Worm (Caenorhabditis elegans) whole organism, L4 larva: ENCODE measurements around the gene R11D1.7.

Experiments used
- D1046.2 ChIP-seq: fragments of 200-800 bp; sonication (Bioruptor generic); IDR thresholded peaks from 2 replicates; pipeline ENCODE4 v1.3.6; 2022; ENCODE audit warnings: missing genetic modification characterization, missing compliant biosample characterization
- Y48G9A.11 ChIP-seq: fragments of 200-800 bp; sonication (Bioruptor generic); IDR thresholded peaks from 2 replicates; pipeline ENCODE4 v1.3.6; 2022; ENCODE audit warnings: missing genetic modification reagents, missing genetic modification characterization, missing compliant biosample characterization
- Y75B8A.6 ChIP-seq: fragments of 200-800 bp; sonication (Bioruptor generic); IDR thresholded peaks from 2 replicates; pipeline ENCODE4 v1.3.6; 2022; ENCODE audit warnings: missing genetic modification reagents, missing genetic modification characterization, missing compliant biosample characterization
- ceh-44 ChIP-seq: fragments of 200-800 bp; sonication (Bioruptor generic); IDR thresholded peaks from 2 replicates; pipeline ENCODE4 v1.3.6; 2022; ENCODE audit warnings: missing genetic modification reagents, missing genetic modification characterization, missing compliant biosample characterization
- nhr-11 ChIP-seq: fragments of 150-350 bp; optimal IDR thresholded peaks from 2 replicates; lab custom pipeline; 2014; ENCODE audit warnings: missing biosample characterization, missing genetic modification characterization
- pha-4 ChIP-seq, 2 experiments: fragments of 150-350 bp in 1 of 2; fragments of 200-800 bp in 1 of 2; sonication (Bioruptor generic) in 1 of 2; IDR thresholded peaks in 1 of 2; optimal IDR thresholded peaks in 1 of 2; 2 replicates each; pipeline versions ENCODE4 v1.3.6 to Lab custom; 2014 to 2022; ENCODE audit warnings: missing genetic modification characterization in 2 of 2, missing genetic modification reagents in 2 of 2, missing biosample characterization in 1 of 2, missing compliant biosample characterization in 1 of 2
- tag-97 ChIP-seq: fragments of 200-800 bp; sonication (Bioruptor generic); IDR thresholded peaks from 2 replicates; pipeline ENCODE4 v1.3.6; 2022; ENCODE audit warnings: missing genetic modification characterization, missing compliant biosample characterization
- unc-62 ChIP-seq, 3 experiments: fragments of 150-350 bp in 1 of 3; sonication (generic microtip); optimal IDR thresholded peaks in 2 of 3; peaks in 1 of 3; 1 replicate in 1 of 3; 2 replicates in 2 of 3; lab custom pipeline; 2014 to 2017; ENCODE audit warnings: missing biosample characterization in 3 of 3, missing genetic modification characterization in 3 of 3, missing genetic modification reagents in 3 of 3, missing genotype in 1 of 3

R11D1.7 gene

ce11 chrV:12763291-12763995 lies 43.6 kb downstream of the R11D1.7 start, which contains the start of the genes abcf-1 and scc-3 (continued):
- TF ChIP-seq D1046.2 (GFP tag; lab: Robert Waterston, UW) (no peak), tag-97 (GFP tag; lab: Robert Waterston, UW) (no peak), pha-4 (GFP tag; IDR thresholded peaks at IDR 0.05; lab: Robert Waterston, UW) (no peak), pha-4 (tag; optimal IDR thresholded peaks at IDR 0.05; lab: Kevin White, UChicago) (no peak), nhr-11 (tag; lab: Kevin White, UChicago) (no peak), Y75B8A.6 (GFP tag; lab: Robert Waterston, UW) (no peak), Y48G9A.11 (GFP tag; lab: Robert Waterston, UW) (no peak)

ce11 chrV:12768946-12769345 lies 49.1 kb downstream of the R11D1.7 start, which contains the start of gene srt-43:
Gene srt-43, plus strand, starts transcription at chrV:12769246.
- TF ChIP-seq unc-62 (GFP tag; optimal IDR thresholded peaks at IDR 0.05 in 1 of 2; lab: Kevin White, UChicago) (peak in 1 of 2 experiments; percentile 47), unc-62 (tag; optimal IDR thresholded peaks at IDR 0.05; lab: Kevin White, UChicago) (no peak), ceh-44 (no peak)
